Fruit fly (Drosophila melanogaster): ENCODE measurements around the gene Jhbp15.

DNA sequence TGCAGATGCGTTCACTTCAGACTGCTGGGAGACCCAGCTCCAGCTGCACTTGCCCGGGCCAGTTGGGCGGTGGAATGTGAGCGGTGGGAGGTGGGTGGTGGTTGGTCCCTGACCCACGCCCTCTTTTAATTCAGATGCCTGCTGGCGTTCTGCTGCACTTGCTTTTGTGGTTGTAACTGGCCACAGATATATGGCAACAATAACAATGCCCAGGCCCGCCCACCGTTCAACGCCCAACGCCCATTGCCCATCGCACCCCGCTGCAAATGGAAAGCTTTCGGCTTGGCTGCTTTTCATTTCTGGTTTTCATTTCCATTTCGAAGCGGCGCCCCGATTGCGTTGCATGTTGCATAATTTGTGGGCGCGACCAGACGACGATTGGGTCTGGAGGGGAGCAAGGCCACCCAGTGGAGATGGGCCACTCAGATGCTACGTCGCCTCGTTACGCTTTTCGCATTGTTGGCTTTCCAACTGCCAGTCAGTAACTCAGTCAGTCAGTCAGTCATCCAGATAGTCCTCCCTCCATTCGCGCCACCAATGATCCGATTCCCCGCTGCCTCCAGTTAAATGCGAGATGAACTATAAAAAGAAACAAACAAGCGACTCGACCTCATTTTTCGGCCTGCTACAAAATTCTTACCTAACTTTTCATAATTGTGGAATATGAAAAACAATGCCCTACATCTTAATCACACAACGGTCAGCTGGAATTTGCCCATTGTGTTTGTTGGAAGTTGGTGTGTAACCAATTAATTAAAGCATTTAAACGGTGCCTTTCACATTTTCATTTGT, 39.7 kb upstream of the Jhbp15 start:
- TF ChIP-seq h (GFP tag; optimal IDR thresholded peaks at IDR 0.05), result no peak
- TF ChIP-seq psq (GFP tag; optimal IDR thresholded peaks at IDR 0.05), result no peak
- TF ChIP-seq Hr78 (GFP tag; optimal IDR thresholded peaks at IDR 0.05), result no peak
- no peak for TF ChIP-seq Rel (GFP tag; optimal IDR thresholded peaks at IDR 0.05)
- no peak for TF ChIP-seq Rel (tag; optimal IDR thresholded peaks at IDR 0.05)
- TF ChIP-seq Myc (optimal IDR thresholded peaks at IDR 0.05), result no peak
- TF ChIP-seq Sp1 (GFP tag; optimal IDR thresholded peaks at IDR 0.05), result no peak
- TF ChIP-seq pan (optimal IDR thresholded peaks at IDR 0.05), result no peak
- TF ChIP-seq Abd-B (GFP tag; optimal IDR thresholded peaks at IDR 0.05), result no peak
- TF ChIP-seq Vsx2 (GFP tag; optimal IDR thresholded peaks at IDR 0.05; ENCODE audit: partially characterized antibody), result no peak

Measured in whole organism, wandering third instar larva.